Worm (Caenorhabditis elegans): ENCODE results near the gene col-38.

ce11 chrII:8600165-8600564, 31.3 kb upstream of the col-38 start, which contains the start of gene pigg-1:
- no peak for TF ChIP-seq flh-1 (GFP tag; optimal IDR thresholded peaks at IDR 0.05)
- TF ChIP-seq lsy-2 (tag; optimal IDR thresholded peaks at IDR 0.05) = no peak
- no peak for TF ChIP-seq mab-5 (tag; optimal IDR thresholded peaks at IDR 0.05)
- TF ChIP-seq sptf-1 (tag; optimal IDR thresholded peaks at IDR 0.05) = no peak
- TF ChIP-seq M03D4.4 (tag; optimal IDR thresholded peaks at IDR 0.05) = no peak
- TF ChIP-seq cnd-1 (tag; optimal IDR thresholded peaks at IDR 0.05) = no peak
- no peak for TF ChIP-seq elt-3 (tag; optimal IDR thresholded peaks at IDR 0.05)

Data from whole organism, mixed stage, embryonic.